Fruit fly (Drosophila melanogaster) whole organism, pupa: ENCODE data around the gene CG13843.

Experiments
- CG10348 ChIP-seq: fragments of 200-800 bp; sonication (Bioruptor generic); IDR thresholded peaks from 2 replicates; pipeline ENCODE4 v1.3.6; 2022; ENCODE audit warnings: missing biosample characterization, missing genetic modification characterization
- CG12605 ChIP-seq: fragments of 200-800 bp; sonication (Bioruptor generic); IDR thresholded peaks from 2 replicates; pipeline ENCODE4 v1.3.6; 2022; ENCODE audit warnings: missing biosample characterization, missing genetic modification characterization
- CG13204 ChIP-seq: fragments of 200-800 bp; sonication (Bioruptor generic); optimal IDR thresholded peaks from 2 replicates; lab custom pipeline; 2018; ENCODE audit warnings: missing biosample characterization, mild to moderate bottlenecking, missing genetic modification characterization, moderate library complexity
- CG14655 ChIP-seq: fragments of 200-800 bp; sonication (Bioruptor generic); optimal IDR thresholded peaks from 3 replicates; lab custom pipeline; 2017; ENCODE audit warnings: mild to moderate bottlenecking, missing biosample characterization, missing genetic modification reagents, missing genetic modification characterization
- CG15710 ChIP-seq: fragments of 200-800 bp; sonication (Bioruptor generic); optimal IDR thresholded peaks from 2 replicates; lab custom pipeline; 2018; ENCODE audit warnings: missing biosample characterization, mild to moderate bottlenecking, missing genetic modification characterization, moderate library complexity
- CG17806 ChIP-seq: fragments of 200-800 bp; sonication (Bioruptor generic); optimal IDR thresholded peaks from 2 replicates; lab custom pipeline; 2018; ENCODE audit warnings: missing biosample characterization, mild to moderate bottlenecking, missing genetic modification characterization, moderate library complexity
- CG32121 ChIP-seq: fragments of 200-800 bp; sonication (Bioruptor generic); IDR thresholded peaks from 2 replicates; pipeline ENCODE4 v1.3.6; 2022; ENCODE audit warnings: missing biosample characterization, missing genetic modification characterization
- CG34367 ChIP-seq: fragments of 200-800 bp; sonication (Bioruptor generic); optimal IDR thresholded peaks from 2 replicates; lab custom pipeline; 2018; ENCODE audit warnings: missing biosample characterization, mild to moderate bottlenecking, missing genetic modification characterization
- CG4496 ChIP-seq: fragments of 200-800 bp; sonication (Bioruptor generic); IDR thresholded peaks from 3 replicates; pipeline ENCODE4 v1.3.6; 2022; ENCODE audit warnings: missing biosample characterization, missing genetic modification characterization
- CG8159 ChIP-seq: fragments of 200-800 bp; sonication (Bioruptor generic); optimal IDR thresholded peaks from 3 replicates; lab custom pipeline; 2018; ENCODE audit warnings: missing biosample characterization, mild to moderate bottlenecking, missing genetic modification characterization, moderate library complexity
- CG8301 ChIP-seq: fragments of 200-800 bp; sonication (Bioruptor generic); optimal IDR thresholded peaks from 2 replicates; lab custom pipeline; 2018; ENCODE audit warnings: missing biosample characterization, mild to moderate bottlenecking, missing genetic modification characterization
- CG9948 ChIP-seq: fragments of 200-800 bp; sonication (Bioruptor generic); optimal IDR thresholded peaks from 2 replicates; lab custom pipeline; 2018; ENCODE audit warnings: missing biosample characterization, mild to moderate bottlenecking, missing genetic modification characterization, moderate library complexity
- D1 ChIP-seq: fragments of 200-800 bp; sonication (Bioruptor generic); optimal IDR thresholded peaks from 2 replicates; lab custom pipeline; 2018; ENCODE audit warnings: missing biosample characterization, mild to moderate bottlenecking, missing genetic modification characterization, moderate library complexity
- EcR ChIP-seq: fragments of 200-800 bp; sonication (Bioruptor generic); optimal IDR thresholded peaks from 3 replicates; lab custom pipeline; 2019; ENCODE audit warnings: missing biosample characterization, missing genetic modification characterization, mild to moderate bottlenecking, moderate library complexity, missing genetic modification reagents
- Ets98B ChIP-seq: fragments of 200-800 bp; sonication (Bioruptor generic); IDR thresholded peaks from 2 replicates; pipeline ENCODE4 v1.3.6; 2022; ENCODE audit warnings: missing biosample characterization, missing genetic modification characterization
- Pif1A ChIP-seq: fragments of 200-800 bp; sonication (Bioruptor generic); optimal IDR thresholded peaks from 3 replicates; lab custom pipeline; 2016; ENCODE audit warnings: missing biosample characterization, missing genetic modification characterization
- Pif1B ChIP-seq: fragments of 200-800 bp; sonication (Bioruptor generic); optimal IDR thresholded peaks from 3 replicates; lab custom pipeline; 2016; ENCODE audit warnings: missing biosample characterization, missing genetic modification characterization
- Snoo ChIP-seq: fragments of 200-800 bp; sonication (Bioruptor generic); optimal IDR thresholded peaks from 3 replicates; lab custom pipeline; 2017; ENCODE audit warnings: missing biosample characterization, mild to moderate bottlenecking, missing genetic modification characterization, inconsistent platforms
- fd96Ca ChIP-seq: fragments of 200-800 bp; sonication (Bioruptor generic); IDR thresholded peaks from 3 replicates; pipeline ENCODE4 v1.3.6; 2022; ENCODE audit warnings: missing biosample characterization, missing genetic modification characterization
- gl ChIP-seq: fragments of 200-800 bp; sonication (Bioruptor generic); optimal IDR thresholded peaks from 2 replicates; lab custom pipeline; 2018; ENCODE audit warnings: missing biosample characterization, mild to moderate bottlenecking, missing genetic modification characterization
- rn ChIP-seq: fragments of 200-800 bp; sonication (Bioruptor generic); IDR thresholded peaks from 2 replicates; pipeline ENCODE4 v1.3.6; 2022; ENCODE audit warnings: missing biosample characterization, missing genetic modification characterization

Gene CG13843

dm6 chr3R:22569888-22570287 lies 39.4 kb upstream of the CG13843 start, which contains the start of gene CG33110:
Gene CG33110, plus strand, starts transcription at chr3R:22570188.
- TF ChIP-seq CG4496 (peak; percentile 34; the same call in 1 of the 3 replicates), CG34367 (no peak), CG10348 (GFP tag; lab: Robert Waterston, UW) (no peak), gl (tag; lab: Kevin White, UChicago) (no peak)

- no peak for TF ChIP-seq EcR (GFP tag; lab: Kevin White, UChicago)
- TF ChIP-seq CG13204 (GFP tag; lab: Kevin White, UChicago): no peak
- TF ChIP-seq D1: no peak
- TF ChIP-seq CG10348 (GFP tag; lab: Robert Waterston, UW): no peak
- TF ChIP-seq CG34367: no peak
- no peak for TF ChIP-seq Pif1B (GFP tag; lab: Kevin White, UChicago)
- TF ChIP-seq CG14655: no peak
- TF ChIP-seq rn: no peak
- no peak for TF ChIP-seq CG9948
- no peak for TF ChIP-seq CG8301 (tag; lab: Kevin White, UChicago)
Observed at dm6 chr3R:22573590-22573989, 35.7 kb upstream of the CG13843 start.

- TF ChIP-seq CG8159 (tag; lab: Kevin White, UChicago): no peak
- TF ChIP-seq CG17806 (tag; lab: Kevin White, UChicago): no peak
- TF ChIP-seq CG34367: no peak
- TF ChIP-seq CG15710 (tag; lab: Kevin White, UChicago): no peak
- peak; percentile 37; the same call in 1 of the 2 replicates for TF ChIP-seq CG12605 (GFP tag; lab: Robert Waterston, UW)
- TF ChIP-seq gl (tag; lab: Kevin White, UChicago): no peak
- TF ChIP-seq CG9948: no peak
- no peak for TF ChIP-seq Pif1A (GFP tag; lab: Kevin White, UChicago)
- peak; percentile 64; the same call in 2 of the 3 replicates for TF ChIP-seq fd96Ca (GFP tag; lab: Robert Waterston, UW)
- TF ChIP-seq CG32121 (GFP tag; lab: Robert Waterston, UW): peak; percentile 55; the same call in 1 of the 2 replicates
- peak; percentile 54 for TF ChIP-seq Ets98B (GFP tag; lab: Robert Waterston, UW)
- no peak for TF ChIP-seq Snoo (tag; lab: Kevin White, UChicago)
- TF ChIP-seq EcR (GFP tag; lab: Kevin White, UChicago): no peak
- TF ChIP-seq rn: no peak
- TF ChIP-seq CG14655: peak; percentile 77
- no peak for TF ChIP-seq CG13204 (GFP tag; lab: Kevin White, UChicago)
- TF ChIP-seq CG10348 (GFP tag; lab: Robert Waterston, UW): no peak
- TF ChIP-seq Pif1B (GFP tag; lab: Kevin White, UChicago): peak; percentile 1
- TF ChIP-seq D1: no peak
- TF ChIP-seq CG4496: peak; percentile 84
- TF ChIP-seq CG8301 (tag; lab: Kevin White, UChicago): peak; percentile 65
Observed at dm6 chr3R:22576096-22576697, 33.1 kb upstream of the CG13843 start.

dm6 chr3R:22576979-22577378 lies 32.3 kb upstream of the CG13843 start:
- TF ChIP-seq CG34367 (no peak), fd96Ca (GFP tag; lab: Robert Waterston, UW) (peak; percentile 27; the same call in 1 of the 3 replicates)

dm6 chr3R:22580546-22580945 lies 28.7 kb upstream of the CG13843 start, which contains the start of gene CSN6:
Gene CSN6, plus strand, starts transcription at chr3R:22580773.
- TF ChIP-seq Ets98B (GFP tag; lab: Robert Waterston, UW): no peak
- TF ChIP-seq rn: no peak
- TF ChIP-seq CG9948: no peak
- TF ChIP-seq CG32121 (GFP tag; lab: Robert Waterston, UW): no peak
- no peak for TF ChIP-seq CG15710 (tag; lab: Kevin White, UChicago)
- no peak for TF ChIP-seq Snoo (tag; lab: Kevin White, UChicago)
- no peak for TF ChIP-seq D1
- TF ChIP-seq CG8159 (tag; lab: Kevin White, UChicago): no peak
- TF ChIP-seq CG14655: no peak
- no peak for TF ChIP-seq Pif1B (GFP tag; lab: Kevin White, UChicago)
- no peak for TF ChIP-seq gl (tag; lab: Kevin White, UChicago)
- no peak for TF ChIP-seq CG12605 (GFP tag; lab: Robert Waterston, UW)
- TF ChIP-seq CG17806 (tag; lab: Kevin White, UChicago): no peak

dm6 chr3R:22582981-22583380 lies 26.3 kb upstream of the CG13843 start, which contains the start of gene Dph5:
Gene Dph5, minus strand, starts transcription at chr3R:22583225.
- TF ChIP-seq CG32121 (GFP tag; lab: Robert Waterston, UW) (no peak), CG9948 (no peak)

dm6 chr3R:22584582-22584981 lies 24.7 kb upstream of the CG13843 start, which contains the start of the genes CG33107 and CG6937:
Gene CG33107, minus strand, starts transcription at chr3R:22584718.
Gene CG6937, plus strand, starts transcription at chr3R:22584773.
- TF ChIP-seq CG9948: no peak
- TF ChIP-seq CG32121 (GFP tag; lab: Robert Waterston, UW): no peak
- no peak for TF ChIP-seq EcR (GFP tag; lab: Kevin White, UChicago)
